Fruit fly (Drosophila melanogaster) whole organism, pupa: Measurements from ENCODE around the gene CG15153.

ENCODE experiments used
- CG10348 ChIP-seq: fragments of 200-800 bp; sonication (Bioruptor generic); IDR thresholded peaks from 2 replicates; pipeline ENCODE4 v1.3.6; 2022; ENCODE audit warnings: missing biosample characterization, missing genetic modification characterization
- CG13204 ChIP-seq: fragments of 200-800 bp; sonication (Bioruptor generic); optimal IDR thresholded peaks from 2 replicates; lab custom pipeline; 2018; ENCODE audit warnings: missing biosample characterization, mild to moderate bottlenecking, missing genetic modification characterization, moderate library complexity
- CG14655 ChIP-seq: fragments of 200-800 bp; sonication (Bioruptor generic); optimal IDR thresholded peaks from 3 replicates; lab custom pipeline; 2017; ENCODE audit warnings: mild to moderate bottlenecking, missing biosample characterization, missing genetic modification reagents, missing genetic modification characterization
- CG15710 ChIP-seq: fragments of 200-800 bp; sonication (Bioruptor generic); optimal IDR thresholded peaks from 2 replicates; lab custom pipeline; 2018; ENCODE audit warnings: missing biosample characterization, mild to moderate bottlenecking, missing genetic modification characterization, moderate library complexity
- CG17806 ChIP-seq: fragments of 200-800 bp; sonication (Bioruptor generic); optimal IDR thresholded peaks from 2 replicates; lab custom pipeline; 2018; ENCODE audit warnings: missing biosample characterization, mild to moderate bottlenecking, missing genetic modification characterization, moderate library complexity
- CG4496 ChIP-seq: fragments of 200-800 bp; sonication (Bioruptor generic); IDR thresholded peaks from 3 replicates; pipeline ENCODE4 v1.3.6; 2022; ENCODE audit warnings: missing biosample characterization, missing genetic modification characterization
- CG9948 ChIP-seq: fragments of 200-800 bp; sonication (Bioruptor generic); optimal IDR thresholded peaks from 2 replicates; lab custom pipeline; 2018; ENCODE audit warnings: missing biosample characterization, mild to moderate bottlenecking, missing genetic modification characterization, moderate library complexity
- D1 ChIP-seq: fragments of 200-800 bp; sonication (Bioruptor generic); optimal IDR thresholded peaks from 2 replicates; lab custom pipeline; 2018; ENCODE audit warnings: missing biosample characterization, mild to moderate bottlenecking, missing genetic modification characterization, moderate library complexity
- EcR ChIP-seq: fragments of 200-800 bp; sonication (Bioruptor generic); optimal IDR thresholded peaks from 3 replicates; lab custom pipeline; 2019; ENCODE audit warnings: missing biosample characterization, missing genetic modification characterization, mild to moderate bottlenecking, moderate library complexity, missing genetic modification reagents
- Pif1A ChIP-seq: fragments of 200-800 bp; sonication (Bioruptor generic); optimal IDR thresholded peaks from 3 replicates; lab custom pipeline; 2016; ENCODE audit warnings: missing biosample characterization, missing genetic modification characterization
- Pif1B ChIP-seq: fragments of 200-800 bp; sonication (Bioruptor generic); optimal IDR thresholded peaks from 3 replicates; lab custom pipeline; 2016; ENCODE audit warnings: missing biosample characterization, missing genetic modification characterization
- fd96Ca ChIP-seq: fragments of 200-800 bp; sonication (Bioruptor generic); IDR thresholded peaks from 3 replicates; pipeline ENCODE4 v1.3.6; 2022; ENCODE audit warnings: missing biosample characterization, missing genetic modification characterization

DNA sequence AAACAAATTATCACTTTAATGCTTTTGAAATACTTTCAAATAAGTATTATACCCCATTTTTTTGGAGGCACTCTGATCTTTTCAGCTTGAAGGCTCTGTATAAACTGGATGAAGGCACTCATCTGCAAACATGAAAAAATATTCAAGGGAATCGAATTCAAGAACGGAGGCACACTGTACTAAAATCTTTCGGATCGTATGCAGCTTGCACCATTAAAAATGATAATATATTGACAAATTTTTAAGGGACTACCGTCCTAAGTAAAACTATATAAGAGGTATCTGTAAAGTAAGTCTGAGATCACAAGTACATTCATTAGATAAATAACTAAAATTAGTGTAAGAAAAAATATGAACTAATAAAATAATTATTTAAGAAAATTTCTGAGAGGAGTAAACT, 21.0 kb upstream of the CG15153 start, which contains the start of gene CG44476:
- TF ChIP-seq CG17806 (no peak), CG15710 (tag; lab: Kevin White, UChicago) (no peak), CG9948 (tag; lab: Kevin White, UChicago) (no peak), CG10348 (GFP tag; lab: Robert Waterston, UW) (no peak), CG4496 (GFP tag; lab: Robert Waterston, UW) (no peak), EcR (GFP tag; lab: Kevin White, UChicago) (no peak), CG14655 (GFP tag; lab: Kevin White, UChicago) (no peak), CG13204 (GFP tag; lab: Kevin White, UChicago) (no peak), Pif1B (GFP tag; lab: Kevin White, UChicago) (no peak), D1 (tag; lab: Kevin White, UChicago) (no peak), Pif1A (GFP tag; lab: Kevin White, UChicago) (no peak), fd96Ca (no peak)
